Worm (Caenorhabditis elegans) whole organism, L4 larva: ENCODE results near the gene srh-235.

Source experiments
- F49E8.2 ChIP-seq: sonication (generic microtip); optimal IDR thresholded peaks from 2 replicates; lab custom pipeline; 2016; ENCODE audit warnings: missing compliant biosample characterization, mild to moderate bottlenecking, missing genetic modification characterization, borderline replicate concordance
- T20F7.1 ChIP-seq: fragments of 200-800 bp; sonication (Bioruptor generic); optimal IDR thresholded peaks from 2 replicates; lab custom pipeline; 2018; ENCODE audit warnings: mild to moderate bottlenecking, missing genetic modification characterization, missing compliant biosample characterization
- Y105C5A.15 ChIP-seq: fragments of 200-800 bp; sonication (Bioruptor generic); IDR thresholded peaks from 2 replicates; pipeline ENCODE4 v1.3.6; 2022; ENCODE audit warnings: missing genetic modification characterization, missing compliant biosample characterization
- Y48G9A.11 ChIP-seq: fragments of 200-800 bp; sonication (Bioruptor generic); IDR thresholded peaks from 2 replicates; pipeline ENCODE4 v1.3.6; 2022; ENCODE audit warnings: missing genetic modification reagents, missing genetic modification characterization, missing compliant biosample characterization
- Y5F2A.4 ChIP-seq: fragments of 200-800 bp; sonication (Bioruptor generic); optimal IDR thresholded peaks from 2 replicates; lab custom pipeline; 2018; ENCODE audit warnings: mild to moderate bottlenecking, missing genetic modification characterization, missing compliant biosample characterization
- ZK546.5 ChIP-seq, 2 experiments: sonication (generic microtip); optimal IDR thresholded peaks; 2 replicates each; lab custom pipeline; 2017; ENCODE audit warnings: missing biosample characterization in 2 of 2, missing genetic modification characterization in 2 of 2
- aha-1 ChIP-seq: fragments of 150-350 bp; peaks from one replicate; lab custom pipeline; 2014; ENCODE audit warnings: missing biosample characterization, missing genetic modification characterization
- ama-1 ChIP-seq: fragments of 150-350 bp; optimal IDR thresholded peaks from 2 replicates; lab custom pipeline; 2014; ENCODE audit warnings: inconsistent platforms, mixed read lengths
- arid-1 ChIP-seq: fragments of 200-800 bp; sonication (Bioruptor generic); conservative IDR thresholded peaks from 2 replicates; pipeline ENCODE4 v1.3.6; 2022; ENCODE audit warnings: missing genetic modification reagents, missing genetic modification characterization, missing compliant biosample characterization
- ceh-20 ChIP-seq: fragments of 200-800 bp; sonication (Bioruptor generic); IDR thresholded peaks from 2 replicates; pipeline ENCODE4 v1.3.6; 2022; ENCODE audit warnings: missing genetic modification reagents, missing genetic modification characterization, missing compliant biosample characterization
- ceh-28 ChIP-seq: fragments of 150-350 bp; optimal IDR thresholded peaks from 2 replicates; lab custom pipeline; 2014; ENCODE audit warnings: missing biosample characterization, missing genetic modification reagents, missing genetic modification characterization
- ceh-62 ChIP-seq: sonication (generic microtip); optimal IDR thresholded peaks from 2 replicates; lab custom pipeline; 2017; ENCODE audit warnings: missing biosample characterization, missing genetic modification characterization
- ctbp-1 ChIP-seq: fragments of 200-800 bp; sonication (Bioruptor generic); IDR thresholded peaks from 2 replicates; pipeline ENCODE4 v1.3.6; 2022; ENCODE audit warnings: missing genetic modification reagents, missing genetic modification characterization, missing compliant biosample characterization
- daf-19 ChIP-seq: fragments of 200-800 bp; sonication (Bioruptor generic); conservative IDR thresholded peaks from 2 replicates; pipeline ENCODE4 v1.3.6; 2022; ENCODE audit warnings: missing genetic modification characterization, missing compliant biosample characterization
- dmd-9 ChIP-seq: fragments of 200-800 bp; sonication (Bioruptor generic); IDR thresholded peaks from 2 replicates; pipeline ENCODE4 v1.3.6; 2022; ENCODE audit warnings: missing genetic modification reagents, missing genetic modification characterization, missing compliant biosample characterization
- egl-27 ChIP-seq: sonication (generic microtip); optimal IDR thresholded peaks from 3 replicates; lab custom pipeline; 2017; ENCODE audit warnings: missing biosample characterization, missing genetic modification reagents, missing genetic modification characterization
- fos-1 ChIP-seq: fragments of 150-350 bp; optimal IDR thresholded peaks from 2 replicates; lab custom pipeline; 2014; ENCODE audit warnings: missing biosample characterization, missing genetic modification characterization
- gei-8 ChIP-seq: fragments of 200-800 bp; sonication (Bioruptor generic); optimal IDR thresholded peaks from 2 replicates; lab custom pipeline; 2018; ENCODE audit warnings: mild to moderate bottlenecking, missing genetic modification characterization, missing compliant biosample characterization
- hmg-1.1 ChIP-seq: fragments of 200-800 bp; sonication (Bioruptor generic); IDR thresholded peaks from 2 replicates; pipeline ENCODE4 v1.3.6; 2022; ENCODE audit warnings: missing genetic modification reagents, missing genetic modification characterization, missing compliant biosample characterization
- lim-7 ChIP-seq: fragments of 200-800 bp; sonication (Bioruptor generic); IDR thresholded peaks from 2 replicates; pipeline ENCODE4 v1.3.6; 2022; ENCODE audit warnings: missing genetic modification characterization, missing compliant biosample characterization
- lin-15B ChIP-seq: fragments of 150-350 bp; sonication (generic microtip); optimal IDR thresholded peaks from 3 replicates; lab custom pipeline; 2014; ENCODE audit warnings: missing biosample characterization, missing genetic modification characterization
- lin-38 ChIP-seq: fragments of 200-800 bp; sonication (Bioruptor generic); IDR thresholded peaks from 2 replicates; pipeline ENCODE4 v1.3.6; 2022; ENCODE audit warnings: missing genetic modification reagents, missing genetic modification characterization, missing compliant biosample characterization
- mep-1 ChIP-seq: fragments of 150-350 bp; sonication (generic microtip); optimal IDR thresholded peaks from 3 replicates; lab custom pipeline; 2014; ENCODE audit warnings: missing biosample characterization, missing genetic modification characterization
- nhr-11 ChIP-seq: fragments of 150-350 bp; optimal IDR thresholded peaks from 2 replicates; lab custom pipeline; 2014; ENCODE audit warnings: missing biosample characterization, missing genetic modification characterization
- nhr-48 ChIP-seq: sonication (generic microtip); optimal IDR thresholded peaks from 2 replicates; lab custom pipeline; 2016; ENCODE audit warnings: mild to moderate bottlenecking, missing genetic modification characterization, missing compliant biosample characterization
- pha-4 ChIP-seq, 2 experiments: fragments of 150-350 bp in 1 of 2; fragments of 200-800 bp in 1 of 2; sonication (Bioruptor generic) in 1 of 2; IDR thresholded peaks in 1 of 2; optimal IDR thresholded peaks in 1 of 2; 2 replicates each; pipeline versions ENCODE4 v1.3.6 to Lab custom; 2014 to 2022; ENCODE audit warnings: missing genetic modification characterization in 2 of 2, missing genetic modification reagents in 2 of 2, missing biosample characterization in 1 of 2, missing compliant biosample characterization in 1 of 2
- php-3 ChIP-seq: fragments of 200-800 bp; sonication (Bioruptor generic); IDR thresholded peaks from 2 replicates; pipeline ENCODE4 v1.3.6; 2022; ENCODE audit warnings: missing genetic modification reagents, missing genetic modification characterization, missing compliant biosample characterization
- set-16 ChIP-seq: fragments of 200-800 bp; sonication (Bioruptor generic); IDR thresholded peaks from 2 replicates; pipeline ENCODE4 v1.3.6; 2022; ENCODE audit warnings: missing genetic modification reagents, missing genetic modification characterization, missing compliant biosample characterization
- snpc-4 ChIP-seq: fragments of 150-350 bp; optimal IDR thresholded peaks from 2 replicates; lab custom pipeline; 2014; ENCODE audit warnings: missing biosample characterization, missing genetic modification characterization
- spr-1 ChIP-seq: sonication (generic microtip); optimal IDR thresholded peaks from 2 replicates; lab custom pipeline; 2016; ENCODE audit warnings: mild to moderate bottlenecking, missing genetic modification characterization, missing compliant biosample characterization
- spr-3 ChIP-seq: fragments of 200-800 bp; sonication (Bioruptor generic); optimal IDR thresholded peaks from 2 replicates; lab custom pipeline; 2018; ENCODE audit warnings: mild to moderate bottlenecking, missing genetic modification characterization, missing compliant biosample characterization
- tag-97 ChIP-seq: fragments of 200-800 bp; sonication (Bioruptor generic); IDR thresholded peaks from 2 replicates; pipeline ENCODE4 v1.3.6; 2022; ENCODE audit warnings: missing genetic modification characterization, missing compliant biosample characterization
- unc-39 ChIP-seq: sonication (generic microtip); optimal IDR thresholded peaks from 2 replicates; lab custom pipeline; 2017; ENCODE audit warnings: missing biosample characterization, missing genetic modification characterization
- vab-7 ChIP-seq: fragments of 200-800 bp; sonication (Bioruptor generic); IDR thresholded peaks from 2 replicates; pipeline ENCODE4 v1.3.6; 2022; ENCODE audit warnings: missing genetic modification reagents, missing genetic modification characterization, missing compliant biosample characterization
- zfp-2 ChIP-seq: sonication (generic microtip); optimal IDR thresholded peaks from 2 replicates; lab custom pipeline; 2016; ENCODE audit warnings: mild to moderate bottlenecking, missing genetic modification characterization, missing compliant biosample characterization

The srh-235 gene

ce11 chrV:17471564-17471963 is at the start of gene srh-235:
TSS of gene srh-235 (minus strand) at chrV:17471664.
- TF ChIP-seq ceh-20 (no peak), ctbp-1 (GFP tag; lab: Robert Waterston, UW) (no peak), egl-27 (tag; lab: Kevin White, UChicago) (no peak), mep-1 (tag; lab: Kevin White, UChicago) (no peak), aha-1 (tag; lab: Kevin White, UChicago) (no peak), ceh-28 (tag; lab: Kevin White, UChicago) (no peak), gei-8 (GFP tag; lab: Kevin White, UChicago) (no peak), spr-3 (GFP tag; lab: Kevin White, UChicago) (no peak), snpc-4 (tag; lab: Kevin White, UChicago) (no peak), Y5F2A.4 (no peak), fos-1 (tag; lab: Kevin White, UChicago) (no peak)

- TF ChIP-seq nhr-48 (tag; lab: Kevin White, UChicago) (no peak), aha-1 (tag; lab: Kevin White, UChicago) (no peak), spr-1 (tag; lab: Kevin White, UChicago) (no peak), snpc-4 (tag; lab: Kevin White, UChicago) (no peak), unc-39 (tag; lab: Kevin White, UChicago) (no peak), nhr-11 (tag; lab: Kevin White, UChicago) (no peak), php-3 (GFP tag; lab: Robert Waterston, UW) (no peak), arid-1 (GFP tag; lab: Robert Waterston, UW) (no peak)
Measured at ce11 chrV:17520735-17521134, 49.3 kb upstream of the srh-235 start, which contains the start of gene fbxa-136. TSS of gene fbxa-136 (plus strand) at chrV:17521035.

ce11 chrV:17513831-17514230 is 42.4 kb upstream of the srh-235 start:
- TF ChIP-seq vab-7 (GFP tag; lab: Robert Waterston, UW), result 0 out of 2 replicates have a peak, but pooled peaks have one; percentile 26
- no peak for TF ChIP-seq lin-38 (GFP tag; lab: Robert Waterston, UW)
- no peak for TF ChIP-seq ama-1 (lab: Kevin White, UChicago)
- TF ChIP-seq lin-15B, result no peak
- peak; percentile 28; the same call in 1 of the 2 replicates for TF ChIP-seq lim-7
- TF ChIP-seq dmd-9 (GFP tag; lab: Robert Waterston, UW), result no peak
- TF ChIP-seq Y105C5A.15 (GFP tag; lab: Robert Waterston, UW), result no peak

ce11 chrV:17512763-17513162 is 41.3 kb upstream of the srh-235 start:
- TF ChIP-seq lin-15B, result no peak
- TF ChIP-seq set-16, result peak; percentile 67

ce11 chrV:17508493-17508892 is 37.0 kb upstream of the srh-235 start, which contains the start of gene srw-32:
TSS of gene srw-32 (plus strand) at chrV:17508793.
- no peak for TF ChIP-seq ceh-62
- TF ChIP-seq T20F7.1, result no peak
- TF ChIP-seq zfp-2 (tag; lab: Kevin White, UChicago), result no peak
- TF ChIP-seq Y48G9A.11, result no peak
- TF ChIP-seq daf-19 (GFP tag; lab: Robert Waterston, UW), result no peak
- TF ChIP-seq fos-1 (tag; lab: Kevin White, UChicago), result no peak
- no peak for TF ChIP-seq ZK546.5 (tag; optimal IDR thresholded peaks at IDR 0.05; lab: Kevin White, UChicago)
- TF ChIP-seq ceh-28 (tag; lab: Kevin White, UChicago), result no peak
- no peak for TF ChIP-seq tag-97 (GFP tag; lab: Robert Waterston, UW)
- TF ChIP-seq vab-7 (GFP tag; lab: Robert Waterston, UW), result no peak
- TF ChIP-seq php-3 (GFP tag; lab: Robert Waterston, UW), result no peak
- no peak for TF ChIP-seq hmg-1.1 (GFP tag; lab: Robert Waterston, UW)
- TF ChIP-seq F49E8.2, result no peak
- TF ChIP-seq pha-4 (GFP tag; IDR thresholded peaks at IDR 0.05; lab: Robert Waterston, UW), result no peak
- TF ChIP-seq pha-4 (tag; optimal IDR thresholded peaks at IDR 0.05; lab: Kevin White, UChicago), result no peak
